Fruit fly (Drosophila melanogaster) whole organism, embryonic: ENCODE measurements around the gene Tre1.

Experiments used
- Blimp-1 ChIP-seq: fragments of 200-800 bp; sonication (Bioruptor generic); optimal IDR thresholded peaks from 3 replicates; lab custom pipeline; 2018; ENCODE audit warnings: missing biosample characterization, missing genetic modification characterization, mild to moderate bottlenecking, moderate library complexity, missing genetic modification reagents
- CG1024 ChIP-seq: fragments of 200-800 bp; sonication (Bioruptor generic); IDR thresholded peaks from 2 replicates; pipeline ENCODE4 v1.3.6; 2022; ENCODE audit warnings: missing biosample characterization, missing genetic modification characterization
- CG10979 ChIP-seq: fragments of 200-800 bp; sonication (Bioruptor generic); optimal IDR thresholded peaks from 2 replicates; lab custom pipeline; 2018; ENCODE audit warnings: missing biosample characterization, mild to moderate bottlenecking, missing genetic modification characterization, moderate library complexity
- CG12155 ChIP-seq: fragments of 200-800 bp; sonication (Bioruptor generic); optimal IDR thresholded peaks from 3 replicates; lab custom pipeline; 2016; ENCODE audit warnings: missing biosample characterization, missing genetic modification characterization
- CG1233 ChIP-seq: fragments of 200-800 bp; sonication (Bioruptor generic); optimal IDR thresholded peaks from 4 replicates; lab custom pipeline; 2018; ENCODE audit warnings: missing biosample characterization, mild to moderate bottlenecking, missing genetic modification characterization
- CG12391 ChIP-seq: fragments of 200-800 bp; sonication (Bioruptor generic); optimal IDR thresholded peaks from 3 replicates; lab custom pipeline; 2018; ENCODE audit warnings: missing biosample characterization, mild to moderate bottlenecking, missing genetic modification characterization, moderate library complexity
- CG13296 ChIP-seq: fragments of 200-800 bp; sonication (Bioruptor generic); optimal IDR thresholded peaks from 3 replicates; lab custom pipeline; 2018; ENCODE audit warnings: missing biosample characterization, mild to moderate bottlenecking, missing genetic modification characterization
- CG15479 ChIP-seq: fragments of 200-800 bp; sonication (Bioruptor generic); optimal IDR thresholded peaks from 3 replicates; lab custom pipeline; 2019; ENCODE audit warnings: missing biosample characterization, mild to moderate bottlenecking, missing genetic modification characterization, moderate library complexity
- CG1647 ChIP-seq: fragments of 200-800 bp; sonication (Bioruptor generic); optimal IDR thresholded peaks from 3 replicates; lab custom pipeline; 2016; ENCODE audit warnings: missing biosample characterization, missing genetic modification characterization
- CG17359 ChIP-seq: fragments of 200-800 bp; sonication (Bioruptor generic); optimal IDR thresholded peaks from 3 replicates; lab custom pipeline; 2018; ENCODE audit warnings: missing biosample characterization, mild to moderate bottlenecking, missing genetic modification characterization, moderate library complexity
- CG17361 ChIP-seq: fragments of 200-800 bp; sonication (Bioruptor generic); IDR thresholded peaks from 3 replicates; pipeline ENCODE4 v1.3.6; 2022; ENCODE audit warnings: missing biosample characterization, missing genetic modification characterization
- CG17829 ChIP-seq: fragments of 200-800 bp; optimal IDR thresholded peaks from 2 replicates; lab custom pipeline; 2019; ENCODE audit warnings: missing biosample characterization, mild to moderate bottlenecking, missing genetic modification characterization, moderate library complexity
- CG32767 ChIP-seq: fragments of 200-800 bp; sonication (Bioruptor generic); IDR thresholded peaks from 2 replicates; pipeline ENCODE4 v1.3.6; 2022; ENCODE audit warnings: missing biosample characterization, missing genetic modification characterization
- CG32772 ChIP-seq: fragments of 200-800 bp; sonication (Bioruptor generic); IDR thresholded peaks from 2 replicates; pipeline ENCODE4 v1.3.6; 2022; ENCODE audit warnings: missing biosample characterization, missing genetic modification characterization
- CG7987 ChIP-seq: fragments of 200-800 bp; sonication (Bioruptor generic); optimal IDR thresholded peaks from 2 replicates; lab custom pipeline; 2018; ENCODE audit warnings: missing biosample characterization, mild to moderate bottlenecking, missing genetic modification characterization, moderate library complexity
- CG8281 ChIP-seq: fragments of 200-800 bp; sonication (Bioruptor generic); optimal IDR thresholded peaks from 2 replicates; lab custom pipeline; 2018; ENCODE audit warnings: missing biosample characterization, mild to moderate bottlenecking, missing genetic modification characterization, moderate library complexity
- CTCF ChIP-seq: fragments of 200-800 bp; sonication (Bioruptor generic); optimal IDR thresholded peaks from 2 replicates; lab custom pipeline; 2017; ENCODE audit warnings: missing biosample characterization, mild to moderate bottlenecking, missing genetic modification characterization, moderate library complexity
- CoRest ChIP-seq: fragments of 200-800 bp; sonication (Bioruptor generic); optimal IDR thresholded peaks from 3 replicates; lab custom pipeline; 2018; ENCODE audit warnings: missing biosample characterization, mild to moderate bottlenecking, missing genetic modification characterization, moderate library complexity
- D ChIP-seq, 2 experiments: fragments of 200-800 bp in 1 of 2; fragments of >200 bp in 1 of 2; sonication (Bioruptor generic) in 1 of 2; optimal IDR thresholded peaks; 2 replicates in 1 of 2; 3 replicates in 1 of 2; lab custom pipeline; 2017; ENCODE audit warnings: mild to moderate bottlenecking in 1 of 2, missing biosample characterization in 1 of 2, missing genetic modification characterization in 1 of 2, missing genetic modification reagents in 1 of 2
- Drgx ChIP-seq: fragments of 200-800 bp; sonication (Bioruptor generic); IDR thresholded peaks from 2 replicates; pipeline ENCODE4 v1.3.6; 2022; ENCODE audit warnings: missing biosample characterization, missing genetic modification characterization
- ERR ChIP-seq: fragments of 200-800 bp; sonication (Bioruptor generic); optimal IDR thresholded peaks from 2 replicates; lab custom pipeline; 2016; ENCODE audit warnings: missing biosample characterization, missing genetic modification characterization
- Fer3 ChIP-seq: fragments of 200-800 bp; sonication (Bioruptor generic); optimal IDR thresholded peaks from 2 replicates; lab custom pipeline; 2018; ENCODE audit warnings: missing biosample characterization, mild to moderate bottlenecking, missing genetic modification characterization, moderate library complexity
- GATAe ChIP-seq: fragments of 200-800 bp; sonication (Bioruptor generic); conservative IDR thresholded peaks from 2 replicates; pipeline ENCODE4 v1.3.6; 2022; ENCODE audit warnings: missing biosample characterization, missing genetic modification characterization
- H2.0 ChIP-seq: fragments of 200-800 bp; sonication (Bioruptor generic); IDR thresholded peaks from 2 replicates; pipeline ENCODE4 v1.3.6; 2022; ENCODE audit warnings: missing biosample characterization, missing genetic modification characterization
- HLH3B ChIP-seq: fragments of 200-800 bp; sonication (Bioruptor generic); IDR thresholded peaks from 2 replicates; pipeline ENCODE4 v1.3.6; 2022; ENCODE audit warnings: missing biosample characterization, missing genetic modification characterization
- Hr78 ChIP-seq, 2 experiments: fragments of 200-800 bp in 1 of 2; fragments of >200 bp in 1 of 2; sonication (Bioruptor generic) in 1 of 2; optimal IDR thresholded peaks; 2 replicates each; lab custom pipeline; 2017 to 2019; ENCODE audit warnings: missing biosample characterization in 2 of 2, missing genetic modification characterization in 2 of 2, mild to moderate bottlenecking in 1 of 2, moderate library complexity in 1 of 2
- MESR4 ChIP-seq: fragments of 200-800 bp; sonication (Bioruptor generic); optimal IDR thresholded peaks from 2 replicates; lab custom pipeline; 2018; ENCODE audit warnings: missing biosample characterization, mild to moderate bottlenecking, missing genetic modification characterization, moderate library complexity
- Ravus ChIP-seq: fragments of 200-800 bp; sonication (Bioruptor generic); IDR thresholded peaks from 2 replicates; pipeline ENCODE4 v1.3.6; 2022; ENCODE audit warnings: missing biosample characterization, missing genetic modification characterization
- Six4 ChIP-seq: fragments of 200-800 bp; sonication (Bioruptor generic); optimal IDR thresholded peaks from 2 replicates; lab custom pipeline; 2016; ENCODE audit warnings: missing biosample characterization, missing genetic modification characterization
- Trl ChIP-seq, 3 experiments: fragments of >200 bp in 2 of 3; fragments of 200-800 bp in 1 of 3; sonication (Bioruptor generic) in 1 of 3; optimal IDR thresholded peaks; 2 replicates in 1 of 3; 3 replicates in 2 of 3; lab custom pipeline; 2016 to 2017; ENCODE audit warnings: missing biosample characterization in 1 of 3, missing genetic modification characterization in 1 of 3
- bab2 ChIP-seq: fragments of 200-800 bp; sonication (Bioruptor generic); optimal IDR thresholded peaks from 2 replicates; lab custom pipeline; 2016; ENCODE audit warnings: missing biosample characterization, missing genetic modification characterization
- bbx ChIP-seq: fragments of 200-800 bp; sonication (Bioruptor generic); IDR thresholded peaks from 2 replicates; pipeline ENCODE4 v1.3.6; 2022; ENCODE audit warnings: missing biosample characterization, missing genetic modification characterization; ENCODE audit not compliant: partially characterized antibody
- bsh ChIP-seq, 2 experiments: fragments of 200-800 bp; sonication (Bioruptor generic); optimal IDR thresholded peaks; 2 replicates each; lab custom pipeline; 2017 to 2018; ENCODE audit warnings: mild to moderate bottlenecking in 2 of 2, missing biosample characterization in 2 of 2, missing genetic modification characterization in 2 of 2, moderate library complexity in 1 of 2
- crol ChIP-seq: fragments of 200-800 bp; sonication (Bioruptor generic); IDR thresholded peaks from 2 replicates; pipeline ENCODE4 v1.3.6; 2022; ENCODE audit warnings: missing biosample characterization, missing genetic modification characterization
- dimm ChIP-seq: fragments of 200-800 bp; sonication (Bioruptor generic); IDR thresholded peaks from 2 replicates; pipeline ENCODE4 v1.3.6; 2022; ENCODE audit warnings: missing biosample characterization, missing genetic modification characterization
- dmrt11E ChIP-seq: fragments of 200-800 bp; sonication (Bioruptor generic); optimal IDR thresholded peaks from 3 replicates; lab custom pipeline; 2018; ENCODE audit warnings: missing biosample characterization, mild to moderate bottlenecking, missing genetic modification characterization, moderate library complexity
- eve ChIP-seq, 2 experiments: fragments of >200 bp; optimal IDR thresholded peaks; 2 replicates each; lab custom pipeline; 2017; ENCODE audit warnings: missing biosample characterization in 2 of 2, missing genetic modification characterization in 2 of 2
- fd96Cb ChIP-seq: fragments of 200-800 bp; sonication (Bioruptor generic); optimal IDR thresholded peaks from 2 replicates; lab custom pipeline; 2018; ENCODE audit warnings: missing biosample characterization, mild to moderate bottlenecking, missing genetic modification characterization, moderate library complexity
- gem ChIP-seq: fragments of 200-800 bp; sonication (Bioruptor generic); optimal IDR thresholded peaks from 2 replicates; lab custom pipeline; 2019; ENCODE audit warnings: missing biosample characterization, mild to moderate bottlenecking, missing genetic modification characterization, moderate library complexity
- ken ChIP-seq: fragments of 200-800 bp; sonication (Bioruptor generic); IDR thresholded peaks from 3 replicates; pipeline ENCODE4 v1.3.6; 2022; ENCODE audit warnings: missing biosample characterization, missing genetic modification characterization
- kni ChIP-seq: fragments of 200-800 bp; sonication (Bioruptor generic); optimal IDR thresholded peaks from 3 replicates; lab custom pipeline; 2017; ENCODE audit warnings: mild to moderate bottlenecking, missing biosample characterization, missing genetic modification reagents, missing genetic modification characterization
- lab ChIP-seq: fragments of 200-800 bp; sonication (Bioruptor generic); optimal IDR thresholded peaks from 3 replicates; lab custom pipeline; 2017; ENCODE audit warnings: missing biosample characterization, missing genetic modification characterization, mild to moderate bottlenecking, moderate library complexity, missing genetic modification reagents
- mirr ChIP-seq: fragments of 200-800 bp; sonication (Bioruptor generic); optimal IDR thresholded peaks from 3 replicates; lab custom pipeline; 2018; ENCODE audit warnings: missing biosample characterization, mild to moderate bottlenecking, missing genetic modification characterization
- prd ChIP-seq, 3 experiments: fragments of >200 bp in 2 of 3; fragments of 200-800 bp in 1 of 3; sonication (Bioruptor generic) in 1 of 3; optimal IDR thresholded peaks in 2 of 3; IDR thresholded peaks in 1 of 3; 2 replicates in 2 of 3; 3 replicates in 1 of 3; pipeline versions ENCODE4 v1.3.6 to Lab custom; 2017 to 2022; ENCODE audit warnings: missing biosample characterization in 1 of 3, missing genetic modification characterization in 1 of 3
- rib ChIP-seq: fragments of 200-800 bp; sonication (Bioruptor generic); IDR thresholded peaks from 2 replicates; pipeline ENCODE4 v1.3.6; 2022; ENCODE audit warnings: missing biosample characterization, missing genetic modification characterization
- sens ChIP-seq: fragments of 200-800 bp; sonication (Bioruptor generic); peaks from one replicate; lab custom pipeline; 2016; ENCODE audit warnings: missing biosample characterization, missing genetic modification characterization
- slbo ChIP-seq: fragments of 200-800 bp; sonication (Bioruptor generic); IDR thresholded peaks from 2 replicates; pipeline ENCODE4 v1.3.6; 2022; ENCODE audit warnings: missing biosample characterization, missing genetic modification characterization
- stc ChIP-seq: fragments of 200-800 bp; sonication (Bioruptor generic); IDR thresholded peaks from 2 replicates; pipeline ENCODE4 v1.3.6; 2022; ENCODE audit warnings: missing biosample characterization, missing genetic modification characterization
- ttk ChIP-seq: fragments of 200-800 bp; sonication (Bioruptor generic); IDR thresholded peaks from 2 replicates; pipeline ENCODE4 v2.1.2; 2022; ENCODE audit warnings: missing biosample characterization, missing genetic modification characterization
- unpg ChIP-seq: fragments of 200-800 bp; sonication (Bioruptor generic); optimal IDR thresholded peaks from 3 replicates; lab custom pipeline; 2018; ENCODE audit warnings: missing biosample characterization, mild to moderate bottlenecking, missing genetic modification characterization, moderate library complexity

Gene Tre1

dm6 chrX:5646228-5646627, 33.5 kb downstream of the Tre1 start (continued):
- TF ChIP-seq CG17361 (no peak), H2.0 (GFP tag; lab: Robert Waterston, UW) (no peak), stc (GFP tag; lab: Robert Waterston, UW) (no peak), GATAe (no peak), CG10979 (tag; lab: Kevin White, UChicago) (peak; percentile 61), mirr (no peak), ttk (no peak), CG1647 (GFP tag; lab: Kevin White, UChicago) (no peak), Ravus (no peak), kni (GFP tag; lab: Kevin White, UChicago) (no peak), ERR (GFP tag; lab: Kevin White, UChicago) (no peak), slbo (no peak), bab2 (GFP tag; lab: Kevin White, UChicago) (no peak), fd96Cb (tag; lab: Kevin White, UChicago) (peak; percentile 32), CG17829 (no peak), bbx (GFP tag; lab: Robert Waterston, UW) (no peak), CG12155 (GFP tag; lab: Kevin White, UChicago) (no peak), D (optimal IDR thresholded peaks at IDR 0.05; lab: Kevin White, UChicago) (no peak), D (GFP tag; optimal IDR thresholded peaks at IDR 0.05; lab: Kevin White, UChicago) (peak; percentile 34), CG32767 (GFP tag; lab: Robert Waterston, UW) (no peak), unpg (GFP tag; lab: Kevin White, UChicago) (peak; percentile 35), HLH3B (0 out of 2 replicates have a peak, but pooled peaks have one; percentile 7), bsh (GFP tag; optimal IDR thresholded peaks at IDR 0.05; lab: Kevin White, UChicago) (peak in 1 of 2 experiments; percentile 56), gem (tag; lab: Kevin White, UChicago) (peak; percentile 57), dimm (no peak), Trl (optimal IDR thresholded peaks at IDR 0.05; lab: Kevin White, UChicago) (no peak), Trl (GFP tag; optimal IDR thresholded peaks at IDR 0.05; lab: Kevin White, UChicago) (no peak), CG17359 (tag; lab: Kevin White, UChicago) (peak; percentile 43), CG7987 (GFP tag; lab: Kevin White, UChicago) (no peak), CG13296 (GFP tag; lab: Kevin White, UChicago) (no peak), lab (GFP tag; lab: Kevin White, UChicago) (peak; percentile 30), crol (no peak), CG8281 (tag; lab: Kevin White, UChicago) (no peak), prd (optimal IDR thresholded peaks at IDR 0.05; lab: Kevin White, UChicago) (no peak), prd (GFP tag; IDR thresholded peaks at IDR 0.05; lab: Robert Waterston, UW) (peak; percentile 18; the same call in 1 of the 3 replicates), dmrt11E (peak; percentile 49), ken (GFP tag; lab: Robert Waterston, UW) (no peak), CG1024 (0 out of 2 replicates have a peak, but pooled peaks have one; percentile 4), CTCF (GFP tag; lab: Kevin White, UChicago) (no peak), Six4 (GFP tag; lab: Kevin White, UChicago) (no peak), rib (no peak), CG1233 (no peak), Drgx (no peak), Fer3 (tag; lab: Kevin White, UChicago) (no peak), CG15479 (no peak), Hr78 (GFP tag; optimal IDR thresholded peaks at IDR 0.05; lab: Kevin White, UChicago) (no peak), eve (GFP tag; optimal IDR thresholded peaks at IDR 0.05; lab: Kevin White, UChicago) (peak in 1 of 2 experiments; percentile 18), sens (GFP tag; lab: Kevin White, UChicago) (peak; percentile 93), Blimp-1 (GFP tag; lab: Kevin White, UChicago) (peak; percentile 44), MESR4 (GFP tag; lab: Kevin White, UChicago) (no peak), CG12391 (peak; percentile 38), CG32772 (no peak), CoRest (tag; lab: Kevin White, UChicago) (peak; percentile 17)
